Fruit fly (Drosophila melanogaster): ENCODE data around the gene indra.

indra gene

DNA sequence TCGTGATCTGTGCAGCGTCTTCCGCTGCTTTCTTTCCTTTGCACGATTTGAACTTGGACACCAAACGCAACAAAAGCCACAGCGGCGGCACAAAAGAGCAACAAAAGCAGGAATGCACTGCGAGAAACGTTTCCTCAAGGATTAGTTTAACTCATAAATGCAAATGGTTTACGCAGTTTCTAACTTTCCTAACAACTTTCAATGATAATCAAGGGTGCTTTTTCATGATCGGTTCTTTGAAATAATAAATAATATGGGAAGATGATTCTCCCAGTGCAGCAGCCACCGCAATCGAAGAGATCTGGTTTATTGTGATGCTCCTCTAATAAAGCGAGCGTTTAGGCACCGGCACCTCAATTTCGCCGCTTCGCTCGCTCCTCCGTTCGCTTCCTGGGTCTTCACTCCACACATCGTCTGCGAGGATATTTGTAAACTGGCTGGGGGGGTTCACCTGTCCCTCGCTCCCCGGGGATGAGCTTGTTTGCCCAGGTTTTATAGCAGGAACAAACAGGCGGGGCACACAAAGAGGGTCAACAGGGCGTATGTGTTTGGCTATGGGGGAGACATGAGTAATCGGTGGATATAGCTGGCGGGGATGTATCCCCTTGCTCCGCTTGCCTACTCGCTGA, 23.0 kb downstream of the indra start (continued):
- TF ChIP-seq CG16779 (tag; optimal IDR thresholded peaks at IDR 0.05) (peak; percentile 76), CG8632 (GFP tag; optimal IDR thresholded peaks at IDR 0.05) (peak; percentile 90), salr (GFP tag; optimal IDR thresholded peaks at IDR 0.05) (peak; percentile 78 to 95), fd59A (GFP tag; optimal IDR thresholded peaks at IDR 0.05) (peak; percentile 86), CG31627 (GFP tag; optimal IDR thresholded peaks at IDR 0.05) (peak; percentile 98), svp (GFP tag) (peak; percentile 99), achi (GFP tag; optimal IDR thresholded peaks at IDR 0.05) (peak; percentile 96), CG6276 (GFP tag; optimal IDR thresholded peaks at IDR 0.05) (peak; percentile 91), CG3032 (tag; optimal IDR thresholded peaks at IDR 0.05) (peak; percentile 81), Blimp-1 (GFP tag; optimal IDR thresholded peaks at IDR 0.05) (peak; percentile 89), Sox14 (GFP tag; optimal IDR thresholded peaks at IDR 0.05) (peak; percentile 98), vri (GFP tag; optimal IDR thresholded peaks at IDR 0.05) (peak; percentile 98), ss (GFP tag; optimal IDR thresholded peaks at IDR 0.05) (peak; percentile 67 to 70), dac (GFP tag; optimal IDR thresholded peaks at IDR 0.05) (peak; percentile 90), CG9139 (GFP tag; optimal IDR thresholded peaks at IDR 0.05) (peak; percentile 67), Ets96B (tag; optimal IDR thresholded peaks at IDR 0.05) (peak; percentile 91), Gug (GFP tag; IDR thresholded peaks at IDR 0.05) (peak; percentile 91), CG6163 (GFP tag; IDR thresholded peaks at IDR 0.05) (peak; percentile 97), dsx (GFP tag; optimal IDR thresholded peaks at IDR 0.05; ENCODE audit: poor library complexity, severe bottlenecking) (peak; percentile 64), CG11902 (GFP tag; optimal IDR thresholded peaks at IDR 0.05) (peak; percentile 91), Smox (GFP tag; optimal IDR thresholded peaks at IDR 0.05) (peak; percentile 97), lz (GFP tag; optimal IDR thresholded peaks at IDR 0.05) (peak; percentile 97), CG6792 (GFP tag; optimal IDR thresholded peaks at IDR 0.05) (peak; percentile 95), Sox102F (GFP tag; optimal IDR thresholded peaks at IDR 0.05) (peak; percentile 98), Eip93F (GFP tag; optimal IDR thresholded peaks at IDR 0.05) (peak; percentile 97), Hr4 (GFP tag; optimal IDR thresholded peaks at IDR 0.05) (peak; percentile 96), CG32006 (GFP tag; optimal IDR thresholded peaks at IDR 0.05) (peak; percentile 97), Sox15 (GFP tag; optimal IDR thresholded peaks at IDR 0.05) (peak; percentile 89), CG3919 (GFP tag; optimal IDR thresholded peaks at IDR 0.05) (peak; percentile 97), fd85E (GFP tag; optimal IDR thresholded peaks at IDR 0.05) (peak; percentile 87), Met (GFP tag; optimal IDR thresholded peaks at IDR 0.05) (peak; percentile 99), spab (GFP tag; optimal IDR thresholded peaks at IDR 0.05) (peak; percentile 83)

DNA sequence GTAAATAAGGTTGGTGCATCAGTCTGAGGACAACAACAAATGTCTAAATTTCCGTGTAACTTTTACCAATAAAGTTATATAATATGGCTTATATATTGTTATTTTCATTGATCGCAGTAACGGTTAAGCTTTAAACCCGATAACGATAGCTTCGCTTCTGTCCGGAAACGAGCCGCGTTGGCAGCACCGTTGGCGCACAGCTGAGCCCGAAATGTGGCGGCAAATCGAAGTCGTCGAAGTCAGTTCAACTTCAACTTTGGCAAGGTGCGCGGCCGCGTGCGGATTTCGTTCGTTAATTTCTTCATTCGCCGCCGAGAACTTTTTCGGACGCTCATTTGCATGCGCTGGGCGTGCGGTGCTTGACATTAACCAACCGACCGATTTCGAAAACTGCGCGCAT, 24.0 kb downstream of the indra start, which contains the start of gene Myo61F:
TSS of gene Myo61F (plus strand) at position 240 of the 400 bp plus-strand sequence.
- TF ChIP-seq CG6854 (GFP tag; optimal IDR thresholded peaks at IDR 0.05) (peak; percentile 30), CG11294 (GFP tag; IDR thresholded peaks at IDR 0.05) (no peak), Sox14 (GFP tag; optimal IDR thresholded peaks at IDR 0.05) (no peak), CG6163 (GFP tag; IDR thresholded peaks at IDR 0.05) (peak; percentile 60; the same call in 2 of the 3 replicates), svp (GFP tag) (peak; percentile 74), eg (GFP tag; IDR thresholded peaks at IDR 0.05) (0 out of 3 replicates have a peak, but pooled peaks have one; percentile 15), Eip78C (GFP tag) (peak; percentile 36), vri (GFP tag; optimal IDR thresholded peaks at IDR 0.05) (peak; percentile 79), dsx (GFP tag; optimal IDR thresholded peaks at IDR 0.05; ENCODE audit: poor library complexity, severe bottlenecking) (peak; percentile 37)

DNA sequence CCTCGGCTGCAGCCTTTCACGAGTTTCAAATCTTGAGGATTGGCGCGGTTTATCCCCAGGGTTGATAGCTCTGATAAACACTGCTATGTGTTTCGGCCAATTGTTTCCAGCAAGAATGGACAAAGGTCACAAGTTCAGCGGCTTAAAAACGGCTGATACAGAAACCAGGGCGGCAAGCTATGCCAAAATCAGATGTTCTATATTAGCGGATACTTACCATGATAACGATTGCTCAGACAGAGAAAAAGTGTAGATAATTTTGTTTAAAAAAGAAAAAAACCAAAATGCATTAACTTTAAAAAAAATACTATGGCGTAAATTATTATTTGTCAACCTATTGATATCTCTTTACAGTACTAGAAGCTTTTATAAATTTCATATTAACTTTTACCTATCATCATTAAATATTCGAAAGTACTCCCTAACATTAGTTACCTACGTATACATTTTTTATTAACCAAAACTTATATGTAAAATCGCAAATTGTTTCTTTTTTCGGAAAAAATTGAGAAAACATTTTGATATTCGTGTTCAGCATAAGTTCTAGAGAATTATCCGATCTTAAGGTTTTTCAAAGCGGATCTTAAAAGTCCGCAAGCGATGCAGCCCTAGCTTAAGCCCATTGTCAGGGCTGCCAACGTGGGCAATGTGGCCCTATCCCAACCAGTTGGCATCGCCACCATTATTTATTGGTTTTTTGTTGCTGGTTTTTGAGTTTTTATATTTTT, 29.0 kb downstream of the indra start, which contains the start of the genes sturkopf and Herc4:
TSS of gene sturkopf (minus strand) at position 339 of the 728 bp plus-strand sequence.
TSS of gene Herc4 (plus strand) at position 658 of the 728 bp plus-strand sequence.
- TF ChIP-seq Eip75B (GFP tag; optimal IDR thresholded peaks at IDR 0.05) (no peak), CG4318 (GFP tag; optimal IDR thresholded peaks at IDR 0.05) (no peak), Eip93F (GFP tag; optimal IDR thresholded peaks at IDR 0.05) (no peak), vri (GFP tag; optimal IDR thresholded peaks at IDR 0.05) (peak; percentile 40), CG15336 (GFP tag; IDR thresholded peaks at IDR 0.05) (no peak; the same call in none of the 2 replicates), Lpt (GFP tag; optimal IDR thresholded peaks at IDR 0.05) (peak; percentile 64), CG7368 (GFP tag; optimal IDR thresholded peaks at IDR 0.05) (no peak), acj6 (GFP tag; optimal IDR thresholded peaks at IDR 0.05) (peak; percentile 82), dsx (GFP tag; optimal IDR thresholded peaks at IDR 0.05; ENCODE audit: poor library complexity, severe bottlenecking) (peak; percentile 48), CG10631 (GFP tag; optimal IDR thresholded peaks at IDR 0.05) (peak; percentile 96), eg (GFP tag; IDR thresholded peaks at IDR 0.05) (peak; percentile 59; the same call in 2 of the 3 replicates), cyc (GFP tag; optimal IDR thresholded peaks at IDR 0.05) (peak; percentile 60), CG1621 (tag; optimal IDR thresholded peaks at IDR 0.05) (peak; percentile 38), CG32006 (GFP tag; optimal IDR thresholded peaks at IDR 0.05) (peak; percentile 87), CG9139 (GFP tag; optimal IDR thresholded peaks at IDR 0.05) (no peak), CG3032 (tag; optimal IDR thresholded peaks at IDR 0.05) (peak; percentile 83), Hr4 (GFP tag; optimal IDR thresholded peaks at IDR 0.05) (no peak), svp (GFP tag) (peak; percentile 97), Sox102F (GFP tag; optimal IDR thresholded peaks at IDR 0.05) (no peak)

Data from whole organism, prepupa.